Worm (Caenorhabditis elegans) whole organism, mixed stage, embryonic: ENCODE data around the gene skpo-3.

Experiments used
- blmp-1 ChIP-seq: fragments of 150-350 bp; optimal IDR thresholded peaks from 2 replicates; lab custom pipeline; 2014; ENCODE audit warnings: missing biosample characterization, missing genetic modification characterization
- ces-1 ChIP-seq: fragments of 150-350 bp; optimal IDR thresholded peaks from 2 replicates; lab custom pipeline; 2014; ENCODE audit warnings: missing biosample characterization, missing genetic modification reagents, missing genetic modification characterization
- elt-1 ChIP-seq: sonication (generic microtip); optimal IDR thresholded peaks from 2 replicates; lab custom pipeline; 2017; ENCODE audit warnings: missing genetic modification characterization, mild to moderate bottlenecking, missing compliant biosample characterization, antibody characterized with exemption, moderate library complexity, borderline replicate concordance; ENCODE audit not compliant: insufficient read depth
- elt-3 ChIP-seq: fragments of 150-350 bp; optimal IDR thresholded peaks from 2 replicates; lab custom pipeline; 2014; ENCODE audit warnings: missing biosample characterization, missing genetic modification characterization
- hlh-1 ChIP-seq: fragments of 150-350 bp; optimal IDR thresholded peaks from 2 replicates; lab custom pipeline; 2014; ENCODE audit warnings: missing biosample characterization, missing genetic modification reagents, missing genetic modification characterization
- lin-13 ChIP-seq: fragments of 150-350 bp; optimal IDR thresholded peaks from 2 replicates; lab custom pipeline; 2014; ENCODE audit warnings: missing biosample characterization, missing genetic modification characterization
- lsy-2 ChIP-seq: fragments of 150-350 bp; optimal IDR thresholded peaks from 2 replicates; lab custom pipeline; 2014; ENCODE audit warnings: missing biosample characterization, missing genetic modification characterization
- nhr-28 ChIP-seq: fragments of 150-350 bp; optimal IDR thresholded peaks from 2 replicates; lab custom pipeline; 2014; ENCODE audit warnings: missing biosample characterization, missing genetic modification characterization
- unc-62 ChIP-seq: fragments of 150-350 bp; optimal IDR thresholded peaks from 2 replicates; lab custom pipeline; 2014; ENCODE audit warnings: missing biosample characterization, missing genetic modification reagents, missing genetic modification characterization
- ztf-11 ChIP-seq: fragments of 150-350 bp; optimal IDR thresholded peaks from 2 replicates; lab custom pipeline; 2014; ENCODE audit warnings: missing biosample characterization, missing genetic modification characterization

DNA sequence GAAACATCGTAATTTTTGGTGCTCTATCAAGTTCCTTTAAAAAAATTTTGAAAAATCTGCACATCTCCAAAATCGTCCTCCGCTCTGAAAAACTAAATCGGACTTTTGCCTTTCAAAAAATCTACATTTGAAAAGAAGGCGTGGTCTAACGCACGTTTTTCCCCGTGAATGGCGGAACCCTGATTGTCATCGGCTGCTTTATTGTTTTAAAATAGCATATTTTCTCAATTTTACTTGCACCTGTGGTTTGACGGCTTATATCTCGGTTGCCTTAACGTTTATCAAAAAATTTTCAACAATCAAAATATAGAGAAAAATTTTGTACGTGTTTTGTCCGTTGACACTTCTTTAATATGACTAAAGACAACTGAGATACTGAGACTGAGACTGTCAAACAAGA is 13.7 kb upstream of the skpo-3 start:
- no peak for TF ChIP-seq lsy-2 (tag; lab: Kevin White, UChicago)
- TF ChIP-seq elt-1 (tag; lab: Kevin White, UChicago): no peak
- no peak for TF ChIP-seq elt-3 (tag; lab: Kevin White, UChicago)
- TF ChIP-seq lin-13 (tag; lab: Kevin White, UChicago): no peak
- no peak for TF ChIP-seq hlh-1 (tag; lab: Kevin White, UChicago)
- no peak for TF ChIP-seq ces-1 (GFP tag; lab: Kevin White, UChicago)
- TF ChIP-seq blmp-1 (tag; lab: Kevin White, UChicago): no peak
- TF ChIP-seq unc-62 (GFP tag; lab: Kevin White, UChicago): no peak
- no peak for TF ChIP-seq ztf-11 (tag; lab: Kevin White, UChicago)
- TF ChIP-seq nhr-28 (tag; lab: Kevin White, UChicago): no peak
